Worm (Caenorhabditis elegans) whole organism, L2 larva: ENCODE measurements around the gene srxa-12.

Experiments
- R02D3.7 ChIP-seq: fragments of 150-350 bp; optimal IDR thresholded peaks from 2 replicates; lab custom pipeline; 2014; ENCODE audit warnings: missing biosample characterization, missing genetic modification characterization
- ZK546.5 ChIP-seq: sonication (generic microtip); optimal IDR thresholded peaks from 2 replicates; lab custom pipeline; 2017; ENCODE audit warnings: missing biosample characterization, missing genetic modification characterization
- ama-1 ChIP-seq: fragments of 150-350 bp; optimal IDR thresholded peaks from 2 replicates; lab custom pipeline; 2018; ENCODE audit warnings: inconsistent platforms
- blmp-1 ChIP-seq: sonication (generic microtip); optimal IDR thresholded peaks from 2 replicates; lab custom pipeline; 2017; ENCODE audit warnings: missing genetic modification characterization, mild to moderate bottlenecking, missing compliant biosample characterization, antibody characterized with exemption, moderate library complexity; ENCODE audit not compliant: insufficient read depth
- ceh-82 ChIP-seq: fragments of 150-350 bp; optimal IDR thresholded peaks from 2 replicates; lab custom pipeline; 2014; ENCODE audit warnings: missing biosample characterization, missing genetic modification characterization
- lsy-2 ChIP-seq, 2 experiments: fragments of 150-350 bp in 1 of 2; sonication (generic microtip) in 1 of 2; optimal IDR thresholded peaks; 2 replicates each; lab custom pipeline; 2014 to 2017; ENCODE audit warnings: missing biosample characterization in 2 of 2, missing genetic modification characterization in 2 of 2
- nhr-11 ChIP-seq: fragments of 150-350 bp; optimal IDR thresholded peaks from 2 replicates; lab custom pipeline; 2014; ENCODE audit warnings: missing biosample characterization, missing genetic modification characterization
- nhr-77 ChIP-seq: fragments of 150-350 bp; optimal IDR thresholded peaks from 2 replicates; lab custom pipeline; 2014; ENCODE audit warnings: missing biosample characterization, missing genetic modification characterization
- sem-4 ChIP-seq: fragments of 150-350 bp; optimal IDR thresholded peaks from 2 replicates; lab custom pipeline; 2014; ENCODE audit warnings: missing biosample characterization, missing genetic modification reagents, missing genetic modification characterization

DNA sequence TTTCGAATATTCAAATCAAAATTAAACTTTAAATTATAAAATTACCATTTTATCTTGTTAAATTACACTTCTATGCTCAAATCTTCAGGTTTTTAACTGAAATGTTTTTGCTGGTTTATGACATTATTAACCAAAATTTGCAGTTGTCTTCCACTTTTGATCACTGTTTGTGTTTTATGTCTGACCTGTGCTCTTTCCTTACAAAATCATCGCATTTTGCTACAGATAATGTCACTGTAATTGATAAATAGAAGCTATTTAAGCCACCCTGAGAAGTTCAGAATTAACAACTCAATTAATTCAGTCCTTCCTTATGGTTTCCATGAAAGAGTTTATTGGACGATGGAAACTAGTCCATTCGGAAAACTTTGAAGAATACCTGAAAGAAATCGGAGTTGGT lies 36.0 kb upstream of the srxa-12 start, which contains the start of gene lbp-8:
- TF ChIP-seq blmp-1 (tag; lab: Kevin White, UChicago) (no peak), R02D3.7 (tag; lab: Kevin White, UChicago) (no peak), nhr-77 (tag; lab: Kevin White, UChicago) (no peak), ama-1 (lab: Kevin White, UChicago) (no peak), ceh-82 (tag; lab: Kevin White, UChicago) (no peak), lsy-2 (tag; optimal IDR thresholded peaks at IDR 0.05; lab: Kevin White, UChicago) (no peak), ZK546.5 (tag; lab: Kevin White, UChicago) (no peak), nhr-11 (no peak), sem-4 (tag; lab: Kevin White, UChicago) (no peak)
